Worm (Caenorhabditis elegans) whole organism, L3 larva: Measurements from ENCODE around the gene ZC190.4.

Experiments used
- R02D3.7 ChIP-seq: fragments of 150-350 bp; optimal IDR thresholded peaks from 2 replicates; lab custom pipeline; 2014; ENCODE audit warnings: missing biosample characterization, missing genetic modification characterization
- ZK546.5 ChIP-seq: sonication (generic microtip); optimal IDR thresholded peaks from 2 replicates; lab custom pipeline; 2017; ENCODE audit warnings: missing biosample characterization, missing genetic modification characterization
- aly-2 ChIP-seq: fragments of 150-350 bp; optimal IDR thresholded peaks from 2 replicates; lab custom pipeline; 2014; ENCODE audit warnings: missing biosample characterization, missing genetic modification characterization
- ama-1 ChIP-seq: fragments of 150-350 bp; optimal IDR thresholded peaks from 2 replicates; lab custom pipeline; 2018
- ceh-16 ChIP-seq: sonication (generic microtip); optimal IDR thresholded peaks from 2 replicates; lab custom pipeline; 2017; ENCODE audit warnings: missing biosample characterization, missing genetic modification characterization
- ceh-28 ChIP-seq: fragments of 150-350 bp; optimal IDR thresholded peaks from 2 replicates; lab custom pipeline; 2014; ENCODE audit warnings: missing biosample characterization, missing genetic modification reagents, missing genetic modification characterization
- ceh-82 ChIP-seq: fragments of 150-350 bp; optimal IDR thresholded peaks from 2 replicates; lab custom pipeline; 2014; ENCODE audit warnings: missing biosample characterization, missing genetic modification characterization
- daf-12 ChIP-seq: fragments of 150-350 bp; optimal IDR thresholded peaks from 2 replicates; lab custom pipeline; 2014; ENCODE audit warnings: missing biosample characterization, missing genetic modification reagents, missing genetic modification characterization
- egl-27 ChIP-seq: sonication (generic microtip); optimal IDR thresholded peaks from 4 replicates; lab custom pipeline; 2017; ENCODE audit warnings: missing biosample characterization, missing genetic modification reagents, missing genetic modification characterization
- egl-5 ChIP-seq: fragments of 150-350 bp; optimal IDR thresholded peaks from 2 replicates; lab custom pipeline; 2017; ENCODE audit warnings: missing biosample characterization, missing genetic modification reagents, missing genetic modification characterization, inconsistent platforms
- elt-1 ChIP-seq: fragments of 150-350 bp; optimal IDR thresholded peaks from 2 replicates; lab custom pipeline; 2014; ENCODE audit warnings: missing biosample characterization, missing genetic modification characterization
- eor-1 ChIP-seq, 2 experiments: fragments of 150-350 bp; optimal IDR thresholded peaks; 2 replicates each; lab custom pipeline; 2014 to 2018; ENCODE audit warnings: missing biosample characterization in 2 of 2, missing genetic modification characterization in 2 of 2
- fkh-10 ChIP-seq: sonication (generic microtip); optimal IDR thresholded peaks from 2 replicates; lab custom pipeline; 2017; ENCODE audit warnings: missing biosample characterization, missing genetic modification reagents, missing genetic modification characterization
- fkh-2 ChIP-seq: fragments of 150-350 bp; optimal IDR thresholded peaks from 2 replicates; lab custom pipeline; 2014; ENCODE audit warnings: missing biosample characterization, missing genetic modification reagents, missing genetic modification characterization
- fos-1 ChIP-seq: fragments of 150-350 bp; optimal IDR thresholded peaks from 2 replicates; lab custom pipeline; 2014; ENCODE audit warnings: missing biosample characterization, missing genetic modification characterization
- hmg-11 ChIP-seq: sonication (generic microtip); optimal IDR thresholded peaks from 2 replicates; lab custom pipeline; 2016; ENCODE audit warnings: missing genetic modification characterization, missing compliant biosample characterization
- jun-1 ChIP-seq: fragments of 150-350 bp; optimal IDR thresholded peaks from 2 replicates; lab custom pipeline; 2014; ENCODE audit warnings: missing biosample characterization, missing genetic modification reagents, missing genetic modification characterization
- lin-39 ChIP-seq: fragments of 150-350 bp; optimal IDR thresholded peaks from 2 replicates; lab custom pipeline; 2018; ENCODE audit warnings: missing biosample characterization, missing genetic modification reagents, missing genetic modification characterization
- lsy-12 ChIP-seq: sonication (generic microtip); optimal IDR thresholded peaks from 2 replicates; lab custom pipeline; 2016; ENCODE audit warnings: mild to moderate bottlenecking, missing genetic modification characterization, missing compliant biosample characterization
- mdl-1 ChIP-seq: fragments of 150-350 bp; optimal IDR thresholded peaks from 2 replicates; lab custom pipeline; 2014; ENCODE audit warnings: missing biosample characterization, missing genetic modification characterization
- mml-1 ChIP-seq: fragments of 150-350 bp; sonication (generic microtip); optimal IDR thresholded peaks from 3 replicates; lab custom pipeline; 2014; ENCODE audit warnings: missing biosample characterization, missing genetic modification characterization
- nfya-1 ChIP-seq: sonication (generic microtip); optimal IDR thresholded peaks from 2 replicates; lab custom pipeline; 2017; ENCODE audit warnings: missing genetic modification characterization, mild to moderate bottlenecking, missing compliant biosample characterization, antibody characterized with exemption, moderate library complexity; ENCODE audit not compliant: insufficient read depth
- nhr-11 ChIP-seq: fragments of 150-350 bp; optimal IDR thresholded peaks from 2 replicates; lab custom pipeline; 2014; ENCODE audit warnings: missing biosample characterization, missing genetic modification characterization
- nhr-12 ChIP-seq: fragments of 150-350 bp; optimal IDR thresholded peaks from 2 replicates; lab custom pipeline; 2014; ENCODE audit warnings: missing biosample characterization, missing genetic modification characterization
- nhr-237 ChIP-seq: fragments of 150-350 bp; optimal IDR thresholded peaks from 2 replicates; lab custom pipeline; 2014; ENCODE audit warnings: missing biosample characterization, missing genetic modification characterization
- nhr-25 ChIP-seq: sonication (generic microtip); optimal IDR thresholded peaks from 2 replicates; lab custom pipeline; 2017; ENCODE audit warnings: missing biosample characterization, missing genetic modification characterization
- nhr-43 ChIP-seq: sonication (generic microtip); optimal IDR thresholded peaks from 2 replicates; lab custom pipeline; 2016; ENCODE audit warnings: mild to moderate bottlenecking, missing genetic modification characterization, missing compliant biosample characterization; ENCODE audit not compliant: poor library complexity, severe bottlenecking
- nhr-76 ChIP-seq: fragments of 150-350 bp; sonication (generic microtip); optimal IDR thresholded peaks from 5 replicates; lab custom pipeline; 2014; ENCODE audit warnings: missing biosample characterization, missing genetic modification characterization
- nhr-77 ChIP-seq: fragments of 150-350 bp; optimal IDR thresholded peaks from 2 replicates; lab custom pipeline; 2014; ENCODE audit warnings: missing biosample characterization, missing genetic modification characterization
- pqm-1 ChIP-seq: fragments of 150-350 bp; optimal IDR thresholded peaks from 2 replicates; lab custom pipeline; 2017; ENCODE audit warnings: missing biosample characterization, missing genetic modification characterization, inconsistent platforms
- sea-2 ChIP-seq: fragments of 150-350 bp; sonication (generic microtip); optimal IDR thresholded peaks from 4 replicates; lab custom pipeline; 2014; ENCODE audit warnings: missing biosample characterization, missing genetic modification reagents, missing genetic modification characterization
- snpc-4 ChIP-seq: fragments of 150-350 bp; optimal IDR thresholded peaks from 2 replicates; lab custom pipeline; 2014; ENCODE audit warnings: missing biosample characterization, missing genetic modification characterization
- tbx-2 ChIP-seq: sonication (generic microtip); optimal IDR thresholded peaks from 2 replicates; lab custom pipeline; 2016; ENCODE audit warnings: mild to moderate bottlenecking, missing genetic modification characterization, missing compliant biosample characterization
- unc-39 ChIP-seq: sonication (generic microtip); optimal IDR thresholded peaks from 4 replicates; lab custom pipeline; 2017; ENCODE audit warnings: missing biosample characterization, missing genetic modification characterization
- zag-1 ChIP-seq: fragments of 150-350 bp; optimal IDR thresholded peaks from 2 replicates; lab custom pipeline; 2014; ENCODE audit warnings: missing biosample characterization, missing genetic modification characterization
- ztf-11 ChIP-seq: fragments of 150-350 bp; optimal IDR thresholded peaks from 2 replicates; lab custom pipeline; 2014; ENCODE audit warnings: missing biosample characterization, missing genetic modification characterization

ZC190.4 gene

ce11 chrV:8662056-8663006 lies 3.5 kb upstream of the ZC190.4 start (continued):
- no peak for TF ChIP-seq tbx-2
- no peak for TF ChIP-seq nhr-12 (tag; lab: Kevin White, UChicago)
- no peak for TF ChIP-seq R02D3.7 (tag; lab: Kevin White, UChicago)
- no peak for TF ChIP-seq unc-39 (tag; lab: Kevin White, UChicago)
- no peak for TF ChIP-seq fkh-2 (tag; lab: Kevin White, UChicago)
- peak; percentile 93 for TF ChIP-seq nhr-25 (tag; lab: Kevin White, UChicago)
- TF ChIP-seq ztf-11: no peak
- TF ChIP-seq nfya-1: peak; percentile 7

- TF ChIP-seq tbx-2: peak; percentile 66
- no peak for TF ChIP-seq fkh-10 (GFP tag; lab: Kevin White, UChicago)
- peak; percentile 15 for TF ChIP-seq snpc-4 (tag; lab: Kevin White, UChicago)
- peak; percentile 56 for TF ChIP-seq nfya-1
- peak; percentile 66 for TF ChIP-seq lin-39 (tag; lab: Kevin White, UChicago)
- TF ChIP-seq hmg-11 (tag; lab: Kevin White, UChicago): peak; percentile 9
- TF ChIP-seq, all 47 proteins: peak for 5
These were observed 2.8 kb upstream of the ZC190.4 start for ce11 chrV:8663023-8663422.

- peak; percentile 4 for TF ChIP-seq lin-39 (tag; lab: Kevin White, UChicago)
- TF ChIP-seq nhr-25 (tag; lab: Kevin White, UChicago): peak; percentile 30
- TF ChIP-seq nhr-237 (tag; lab: Kevin White, UChicago): no peak
- TF ChIP-seq nhr-77: no peak
These were observed 1.6 kb downstream of the ZC190.4 start for ce11 chrV:8667230-8668021.

- TF ChIP-seq unc-39 (tag; lab: Kevin White, UChicago) (no peak), elt-1 (tag; lab: Kevin White, UChicago) (peak; percentile 83), fkh-10 (GFP tag; lab: Kevin White, UChicago) (no peak), egl-5 (tag; lab: Kevin White, UChicago) (no peak), nhr-25 (tag; lab: Kevin White, UChicago) (peak; percentile 44), lin-39 (tag; lab: Kevin White, UChicago) (no peak), ZK546.5 (tag; lab: Kevin White, UChicago) (no peak), nfya-1 (no peak), snpc-4 (tag; lab: Kevin White, UChicago) (no peak)
These were observed 2.4 kb downstream of the ZC190.4 start for ce11 chrV:8668224-8668623.

- TF ChIP-seq lsy-12 (tag; lab: Kevin White, UChicago) (no peak), unc-39 (tag; lab: Kevin White, UChicago) (no peak), ceh-82 (no peak), egl-5 (tag; lab: Kevin White, UChicago) (no peak), snpc-4 (tag; lab: Kevin White, UChicago) (no peak), nhr-12 (tag; lab: Kevin White, UChicago) (no peak), pqm-1 (tag; lab: Kevin White, UChicago) (no peak), daf-12 (tag; lab: Kevin White, UChicago) (no peak), elt-1 (tag; lab: Kevin White, UChicago) (no peak), zag-1 (tag; lab: Kevin White, UChicago) (no peak), ceh-28 (no peak), tbx-2 (no peak), jun-1 (no peak), aly-2 (tag; lab: Kevin White, UChicago) (no peak), nhr-77 (no peak), ZK546.5 (tag; lab: Kevin White, UChicago) (no peak)
These were observed 4.9 kb downstream of the ZC190.4 start for ce11 chrV:8670759-8671158.

- TF ChIP-seq sea-2 (GFP tag; lab: Kevin White, UChicago) (no peak), eor-1 (tag; optimal IDR thresholded peaks at IDR 0.05; lab: Kevin White, UChicago) (no peak), aly-2 (tag; lab: Kevin White, UChicago) (peak; percentile 87), ZK546.5 (tag; lab: Kevin White, UChicago) (no peak), fos-1 (tag; lab: Kevin White, UChicago) (no peak), nhr-237 (tag; lab: Kevin White, UChicago) (no peak), R02D3.7 (tag; lab: Kevin White, UChicago) (peak; percentile 5), snpc-4 (tag; lab: Kevin White, UChicago) (no peak), mml-1 (no peak), elt-1 (tag; lab: Kevin White, UChicago) (no peak), nhr-43 (tag; lab: Kevin White, UChicago) (no peak), egl-27 (no peak), nhr-11 (no peak), ztf-11 (no peak), hmg-11 (tag; lab: Kevin White, UChicago) (no peak), fkh-2 (tag; lab: Kevin White, UChicago) (no peak), nhr-76 (tag; lab: Kevin White, UChicago) (peak; percentile 29), nhr-77 (peak; percentile 70), ama-1 (no peak), ceh-16 (no peak), mdl-1 (no peak), lin-39 (tag; lab: Kevin White, UChicago) (no peak)
These were observed 5.8 kb downstream of the ZC190.4 start for ce11 chrV:8671568-8672123.
